Fruit fly (Drosophila melanogaster) whole organism, wandering third instar larva: ENCODE data around the gene BigH1.

Experiments
- Abd-B ChIP-seq: fragments of >200 bp; optimal IDR thresholded peaks from 2 replicates; lab custom pipeline; 2017; ENCODE audit warnings: missing biosample characterization, missing genetic modification characterization
- Mio ChIP-seq: sonication (Bioruptor generic); optimal IDR thresholded peaks from 2 replicates; lab custom pipeline; 2016; ENCODE audit warnings: missing biosample characterization, missing genetic modification characterization
- N ChIP-seq: fragments of >200 bp; optimal IDR thresholded peaks from 2 replicates; lab custom pipeline; 2018; ENCODE audit warnings: missing biosample characterization, missing external identifiers, missing genetic modification characterization
- dl ChIP-seq, 2 experiments: fragments of 175-275, 200-275 bp in 1 of 2; fragments of 200-275 bp in 1 of 2; sonication (Bioruptor generic); optimal IDR thresholded peaks; lab custom pipeline; 2018; ENCODE audit warnings: mild to moderate bottlenecking in 2 of 2, missing biosample characterization in 2 of 2, missing genetic modification characterization in 2 of 2, moderate library complexity in 2 of 2; ENCODE audit not compliant: partially characterized antibody in 2 of 2, insufficient read depth in 1 of 2
- foxo ChIP-seq, 2 experiments: fragments of 200-800 bp; sonication (Bioruptor generic); optimal IDR thresholded peaks; 2 replicates in 1 of 2; 3 replicates in 1 of 2; lab custom pipeline; 2016 to 2017; ENCODE audit warnings: missing biosample characterization in 2 of 2, missing genetic modification characterization in 2 of 2
- psq ChIP-seq: fragments of 200-800 bp; sonication (Bioruptor generic); optimal IDR thresholded peaks from 3 replicates; lab custom pipeline; 2017; ENCODE audit warnings: missing biosample characterization, mild to moderate bottlenecking, missing genetic modification characterization, moderate library complexity

DNA sequence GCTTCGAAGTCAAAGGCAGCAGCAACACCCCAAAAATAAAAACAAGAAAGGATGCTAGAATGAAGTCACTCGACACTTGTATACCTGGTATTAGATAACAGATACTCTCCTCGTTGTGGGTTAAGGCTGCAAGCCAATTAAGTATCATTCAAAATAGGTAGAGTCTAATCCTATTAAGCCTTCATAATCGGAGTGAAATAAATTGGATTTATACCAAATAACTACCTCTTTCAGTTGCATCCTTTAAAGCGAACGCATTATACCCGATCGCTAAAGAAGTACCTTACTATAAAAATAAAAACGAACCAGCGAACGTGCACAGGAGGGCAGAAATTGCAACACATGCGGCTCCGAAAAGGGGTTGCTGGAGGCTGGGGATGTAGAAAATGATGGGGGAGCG, 40.7 kb upstream of the BigH1 start:
- TF ChIP-seq N = no peak
- no peak for TF ChIP-seq Abd-B (GFP tag; lab: Kevin White, UChicago)
- no peak for TF ChIP-seq dl (GFP tag; optimal IDR thresholded peaks at IDR 0.05; lab: Kevin White, UChicago; ENCODE audit: insufficient read depth in 1 of 2, partially characterized antibody in 2 of 2)
- TF ChIP-seq foxo (GFP tag; optimal IDR thresholded peaks at IDR 0.05; lab: Kevin White, UChicago) = no peak
- no peak for TF ChIP-seq Mio (GFP tag; lab: Kevin White, UChicago)
- TF ChIP-seq psq (GFP tag; lab: Kevin White, UChicago) = peak; percentile 21
